Fruit fly (Drosophila melanogaster) whole organism, embryonic: ENCODE results near the gene Sgsh.

Experiments
- Antp ChIP-seq: fragments of 200-800 bp; sonication (Bioruptor generic); optimal IDR thresholded peaks from 3 replicates; lab custom pipeline; 2016; ENCODE audit warnings: missing biosample characterization, missing genetic modification characterization
- Asciz ChIP-seq: fragments of 200-800 bp; sonication (Bioruptor generic); optimal IDR thresholded peaks from 2 replicates; lab custom pipeline; 2017; ENCODE audit warnings: missing biosample characterization, mild to moderate bottlenecking, missing genetic modification characterization, missing genetic modification reagents
- CG10267 ChIP-seq: fragments of 200-800 bp; sonication (Bioruptor generic); optimal IDR thresholded peaks from 2 replicates; lab custom pipeline; 2018; ENCODE audit warnings: missing biosample characterization, mild to moderate bottlenecking, missing genetic modification characterization, moderate library complexity
- CG10321 ChIP-seq: fragments of 200-800 bp; sonication (Bioruptor generic); IDR thresholded peaks from 2 replicates; pipeline ENCODE4 v1.3.6; 2022; ENCODE audit warnings: missing biosample characterization, missing genetic modification characterization
- CG13424 ChIP-seq: fragments of 200-800 bp; sonication (Bioruptor generic); optimal IDR thresholded peaks from 2 replicates; lab custom pipeline; 2019; ENCODE audit warnings: missing biosample characterization, mild to moderate bottlenecking, missing genetic modification characterization, moderate library complexity
- CG13624 ChIP-seq: fragments of 200-800 bp; sonication (Bioruptor generic); optimal IDR thresholded peaks from 2 replicates; lab custom pipeline; 2016; ENCODE audit warnings: missing biosample characterization, missing genetic modification characterization
- CG17829 ChIP-seq: fragments of 200-800 bp; optimal IDR thresholded peaks from 2 replicates; lab custom pipeline; 2019; ENCODE audit warnings: missing biosample characterization, mild to moderate bottlenecking, missing genetic modification characterization, moderate library complexity
- CG3726 ChIP-seq: fragments of 200-800 bp; sonication (Bioruptor generic); IDR thresholded peaks from 3 replicates; pipeline ENCODE4, ENCODE4 v1.3.6; 2022; ENCODE audit warnings: missing biosample characterization, missing genetic modification characterization
- CG42726 ChIP-seq: fragments of 200-800 bp; sonication (Bioruptor generic); IDR thresholded peaks from 2 replicates; pipeline ENCODE4 v1.3.6; 2022; ENCODE audit warnings: missing biosample characterization, missing genetic modification characterization; ENCODE audit not compliant: partially characterized antibody
- CG4282 ChIP-seq: fragments of 200-800 bp; sonication (Bioruptor generic); optimal IDR thresholded peaks from 2 replicates; lab custom pipeline; 2016; ENCODE audit warnings: missing biosample characterization, missing genetic modification characterization
- CG4360 ChIP-seq: fragments of 200-800 bp; sonication (Bioruptor generic); IDR thresholded peaks from 2 replicates; pipeline ENCODE4 v1.3.6; 2022; ENCODE audit warnings: missing biosample characterization, missing genetic modification characterization
- CG5180 ChIP-seq: fragments of 200-800 bp; sonication (Bioruptor generic); optimal IDR thresholded peaks from 3 replicates; lab custom pipeline; 2017; ENCODE audit warnings: missing biosample characterization, missing genetic modification characterization, mild to moderate bottlenecking, moderate library complexity, missing genetic modification reagents
- CG5953 ChIP-seq: fragments of 200-800 bp; sonication (Bioruptor generic); IDR thresholded peaks from 2 replicates; pipeline ENCODE4 v1.3.6; 2022; ENCODE audit warnings: missing biosample characterization, missing genetic modification characterization
- CG6854 ChIP-seq: fragments of 200-800 bp; sonication (Bioruptor generic); optimal IDR thresholded peaks from 3 replicates; lab custom pipeline; 2017; ENCODE audit warnings: missing biosample characterization, mild to moderate bottlenecking, missing genetic modification characterization
- CG8924 ChIP-seq: fragments of 200-800 bp; optimal IDR thresholded peaks from 3 replicates; lab custom pipeline; 2019; ENCODE audit warnings: missing biosample characterization, mild to moderate bottlenecking, missing genetic modification characterization, moderate library complexity
- CG9817 ChIP-seq: fragments of 200-800 bp; sonication (Bioruptor generic); optimal IDR thresholded peaks from 2 replicates; lab custom pipeline; 2018; ENCODE audit warnings: missing biosample characterization, mild to moderate bottlenecking, missing genetic modification characterization, moderate library complexity
- Eip74EF ChIP-seq, 2 experiments: fragments of 200-800 bp in 1 of 2; fragments of >200 bp in 1 of 2; sonication (Bioruptor generic) in 1 of 2; optimal IDR thresholded peaks; 2 replicates each; lab custom pipeline; 2017 to 2019; ENCODE audit warnings: missing biosample characterization in 2 of 2, missing genetic modification characterization in 2 of 2, mild to moderate bottlenecking in 1 of 2, moderate library complexity in 1 of 2
- Fer1 ChIP-seq: fragments of 200-800 bp; sonication (Bioruptor generic); optimal IDR thresholded peaks from 2 replicates; lab custom pipeline; 2017; ENCODE audit warnings: missing biosample characterization, mild to moderate bottlenecking, missing genetic modification characterization
- HLH4C ChIP-seq: fragments of 200-800 bp; sonication (Bioruptor generic); IDR thresholded peaks from 3 replicates; pipeline ENCODE4 v1.3.6; 2022; ENCODE audit warnings: missing biosample characterization, missing genetic modification characterization; ENCODE audit not compliant: partially characterized antibody
- Hand ChIP-seq: fragments of 200-800 bp; sonication (Bioruptor generic); optimal IDR thresholded peaks from 2 replicates; lab custom pipeline; 2017; ENCODE audit warnings: mild to moderate bottlenecking, missing biosample characterization, missing genetic modification reagents, missing genetic modification characterization
- HmgD ChIP-seq: fragments of 200-800 bp; sonication (Bioruptor generic); optimal IDR thresholded peaks from 3 replicates; lab custom pipeline; 2016; ENCODE audit warnings: missing biosample characterization, missing genetic modification characterization
- HmgZ ChIP-seq: fragments of 200-800 bp; sonication (Bioruptor generic); optimal IDR thresholded peaks from 2 replicates; lab custom pipeline; 2018; ENCODE audit warnings: missing biosample characterization, mild to moderate bottlenecking, missing genetic modification characterization
- MTF-1 ChIP-seq: fragments of 200-800 bp; sonication (Bioruptor generic); optimal IDR thresholded peaks from 2 replicates; lab custom pipeline; 2018; ENCODE audit warnings: missing biosample characterization, mild to moderate bottlenecking, missing genetic modification characterization, borderline replicate concordance
- Max ChIP-seq: fragments of 200-800 bp; sonication (Bioruptor generic); optimal IDR thresholded peaks from 2 replicates; lab custom pipeline; 2016; ENCODE audit warnings: missing biosample characterization, mild to moderate bottlenecking, missing genetic modification characterization
- Med ChIP-seq: fragments of 200-800 bp; sonication (Bioruptor generic); peaks from one replicate; lab custom pipeline; 2016; ENCODE audit warnings: missing biosample characterization, missing genetic modification characterization, mild to moderate bottlenecking, inconsistent platforms, moderate library complexity
- Mrtf ChIP-seq: fragments of 200-800 bp; sonication (Bioruptor generic); IDR thresholded peaks from 3 replicates; pipeline ENCODE4 v1.3.6; 2022; ENCODE audit warnings: missing biosample characterization, missing genetic modification characterization
- Nf-YB ChIP-seq: fragments of 200-800 bp; sonication (Bioruptor generic); optimal IDR thresholded peaks from 3 replicates; lab custom pipeline; 2019; ENCODE audit warnings: missing biosample characterization, mild to moderate bottlenecking, missing genetic modification characterization, moderate library complexity
- Opbp ChIP-seq: fragments of 200-800 bp; sonication (Bioruptor generic); IDR thresholded peaks from 3 replicates; pipeline ENCODE4 v1.3.6; 2022; ENCODE audit warnings: missing biosample characterization, missing genetic modification characterization; ENCODE audit not compliant: partially characterized antibody
- Scr ChIP-seq: fragments of 200-800 bp; sonication (Bioruptor generic); IDR thresholded peaks from 2 replicates; pipeline ENCODE4 v1.3.6; 2022; ENCODE audit warnings: missing biosample characterization, missing genetic modification characterization; ENCODE audit not compliant: partially characterized antibody
- TFAM ChIP-seq: fragments of 200-800 bp; sonication (Bioruptor generic); optimal IDR thresholded peaks from 2 replicates; lab custom pipeline; 2017; ENCODE audit warnings: missing biosample characterization, missing genetic modification characterization, inconsistent platforms
- ab ChIP-seq: fragments of 200-800 bp; sonication (Bioruptor generic); optimal IDR thresholded peaks from 2 replicates; lab custom pipeline; 2016; ENCODE audit warnings: missing biosample characterization, missing genetic modification characterization
- bbx ChIP-seq: fragments of 200-800 bp; sonication (Bioruptor generic); IDR thresholded peaks from 2 replicates; pipeline ENCODE4 v1.3.6; 2022; ENCODE audit warnings: missing biosample characterization, missing genetic modification characterization; ENCODE audit not compliant: partially characterized antibody
- bsh ChIP-seq, 2 experiments: fragments of 200-800 bp; sonication (Bioruptor generic); optimal IDR thresholded peaks; 2 replicates each; lab custom pipeline; 2017 to 2018; ENCODE audit warnings: mild to moderate bottlenecking in 2 of 2, missing biosample characterization in 2 of 2, missing genetic modification characterization in 2 of 2, moderate library complexity in 1 of 2
- dmrt99B ChIP-seq: fragments of 200-800 bp; sonication (Bioruptor generic); optimal IDR thresholded peaks from 2 replicates; lab custom pipeline; 2018; ENCODE audit warnings: missing biosample characterization, mild to moderate bottlenecking, missing genetic modification characterization, moderate library complexity
- fru ChIP-seq: fragments of >200 bp; optimal IDR thresholded peaks from 2 replicates; lab custom pipeline; 2017
- hbn ChIP-seq: fragments of 200-800 bp; sonication (Bioruptor generic); IDR thresholded peaks from 2 replicates; pipeline ENCODE4 v1.3.6; 2022; ENCODE audit warnings: missing biosample characterization, missing genetic modification characterization; ENCODE audit not compliant: partially characterized antibody
- nerfin-2 ChIP-seq: fragments of 200-800 bp; sonication (Bioruptor generic); IDR thresholded peaks from 2 replicates; pipeline ENCODE4 v1.3.6; 2022; ENCODE audit warnings: missing biosample characterization, missing genetic modification characterization; ENCODE audit not compliant: partially characterized antibody
- onecut ChIP-seq: fragments of 200-800 bp; sonication (Bioruptor generic); IDR thresholded peaks from 2 replicates; pipeline ENCODE4 v1.3.6; 2022; ENCODE audit warnings: missing biosample characterization, missing genetic modification characterization
- pb ChIP-seq: fragments of 200-800 bp; sonication (Bioruptor generic); optimal IDR thresholded peaks from 3 replicates; lab custom pipeline; 2016; ENCODE audit warnings: missing biosample characterization, missing genetic modification characterization
- rib ChIP-seq: fragments of 200-800 bp; sonication (Bioruptor generic); IDR thresholded peaks from 2 replicates; pipeline ENCODE4 v1.3.6; 2022; ENCODE audit warnings: missing biosample characterization, missing genetic modification characterization
- run ChIP-seq: fragments of 200-800 bp; sonication (Bioruptor generic); optimal IDR thresholded peaks from 3 replicates; lab custom pipeline; 2018; ENCODE audit warnings: missing biosample characterization, mild to moderate bottlenecking, missing genetic modification characterization
- sd ChIP-seq: fragments of 200-800 bp; sonication (Bioruptor generic); optimal IDR thresholded peaks from 3 replicates; lab custom pipeline; 2018; ENCODE audit warnings: missing biosample characterization, mild to moderate bottlenecking, missing genetic modification characterization, moderate library complexity
- sqz ChIP-seq: fragments of 200-800 bp; sonication (Bioruptor generic); optimal IDR thresholded peaks from 3 replicates; lab custom pipeline; 2018; ENCODE audit warnings: missing biosample characterization, mild to moderate bottlenecking, missing genetic modification characterization
- stc ChIP-seq: fragments of 200-800 bp; sonication (Bioruptor generic); IDR thresholded peaks from 2 replicates; pipeline ENCODE4 v1.3.6; 2022; ENCODE audit warnings: missing biosample characterization, missing genetic modification characterization
- usp ChIP-seq: fragments of >200 bp; optimal IDR thresholded peaks from 2 replicates; lab custom pipeline; 2017; ENCODE audit warnings: missing biosample characterization, missing genetic modification characterization
- wdn ChIP-seq: fragments of 200-800 bp; sonication (Bioruptor generic); IDR thresholded peaks from 2 replicates; pipeline ENCODE4 v1.3.6; 2022; ENCODE audit warnings: missing biosample characterization, missing genetic modification characterization
- z ChIP-seq: fragments of 200-800 bp; sonication (Bioruptor generic); IDR thresholded peaks from 3 replicates; pipeline ENCODE4 v1.3.6; 2022; ENCODE audit warnings: missing biosample characterization, missing genetic modification characterization

Gene Sgsh

dm6 chr3R:18928918-18929705, 16.4 kb upstream of the Sgsh start, which contains the start of gene CG42613 (continued):
- TF ChIP-seq CG6854 (peak; percentile 20), Scr (peak; percentile 57), usp (GFP tag; lab: Kevin White, UChicago) (no peak), Asciz (GFP tag; lab: Kevin White, UChicago) (peak; percentile 81), TFAM (peak; percentile 26), CG4282 (GFP tag; lab: Kevin White, UChicago) (peak; percentile 37), bsh (GFP tag; optimal IDR thresholded peaks at IDR 0.05; lab: Kevin White, UChicago) (peak; percentile 32 to 69), nerfin-2 (GFP tag; lab: Robert Waterston, UW) (no peak), hbn (GFP tag; lab: Robert Waterston, UW) (peak; percentile 21), Fer1 (peak; percentile 60), CG10267 (tag; lab: Kevin White, UChicago) (peak; percentile 50), fru (no peak), HmgZ (tag; lab: Kevin White, UChicago) (no peak), CG8924 (tag; lab: Kevin White, UChicago) (peak; percentile 27), onecut (peak; percentile 66), Opbp (GFP tag; lab: Robert Waterston, UW) (peak; percentile 74), CG3726 (GFP tag; lab: Robert Waterston, UW) (0 out of 3 replicates have a peak, but pooled peaks have one; percentile 58), pb (GFP tag; lab: Kevin White, UChicago) (peak; percentile 81), CG9817 (tag; lab: Kevin White, UChicago) (peak; percentile 62), sd (tag; lab: Kevin White, UChicago) (no peak), stc (GFP tag; lab: Robert Waterston, UW) (0 out of 2 replicates have a peak, but pooled peaks have one; percentile 38), dmrt99B (tag; lab: Kevin White, UChicago) (peak; percentile 36), wdn (GFP tag; lab: Robert Waterston, UW) (peak; percentile 53; the same call in 1 of the 2 replicates), Mrtf (no peak), Max (GFP tag; lab: Kevin White, UChicago) (peak; percentile 55), z (GFP tag; lab: Robert Waterston, UW) (0 out of 3 replicates have a peak, but pooled peaks have one; percentile 55), HLH4C (GFP tag; lab: Robert Waterston, UW) (0 out of 3 replicates have a peak, but pooled peaks have one; percentile 60), sqz (no peak), Med (GFP tag; lab: Kevin White, UChicago) (peak; percentile 34), rib (GFP tag; lab: Robert Waterston, UW) (0 out of 2 replicates have a peak, but pooled peaks have one; percentile 8), Eip74EF (GFP tag; optimal IDR thresholded peaks at IDR 0.05; lab: Kevin White, UChicago) (no peak), CG13424 (tag; lab: Kevin White, UChicago) (no peak), CG4360 (GFP tag; lab: Robert Waterston, UW) (peak; percentile 42; the same call in 1 of the 2 replicates), bbx (GFP tag; lab: Robert Waterston, UW) (peak; percentile 75), Nf-YB (GFP tag; lab: Kevin White, UChicago) (no peak), CG13624 (no peak), Antp (peak; percentile 59), HmgD (GFP tag; lab: Kevin White, UChicago) (peak; percentile 52), ab (GFP tag; lab: Kevin White, UChicago) (peak; percentile 29), CG42726 (GFP tag; lab: Robert Waterston, UW) (peak; percentile 66), CG10321 (peak; percentile 60), Hand (GFP tag; lab: Kevin White, UChicago) (no peak), CG17829 (tag; lab: Kevin White, UChicago) (peak; percentile 3), MTF-1 (peak; percentile 90), CG5953 (peak; percentile 54; the same call in 1 of the 2 replicates), CG5180 (GFP tag; lab: Kevin White, UChicago) (peak; percentile 57), run (tag; lab: Kevin White, UChicago) (no peak)
